Worm (Caenorhabditis elegans) whole organism, midembryonic: Measurements from ENCODE around the gene add-2.

Source experiments
- T22C8.4 ChIP-seq: fragments of 200-800 bp; sonication (Bioruptor generic); IDR thresholded peaks from 2 replicates; pipeline ENCODE4 v1.3.6; 2022; ENCODE audit warnings: missing genetic modification characterization, missing compliant biosample characterization
- cog-1 ChIP-seq: sonication (generic microtip); optimal IDR thresholded peaks from 2 replicates; lab custom pipeline; 2016; ENCODE audit warnings: missing genetic modification characterization, missing compliant biosample characterization
- flt-1 ChIP-seq: fragments of 200-800 bp; sonication (Bioruptor generic); IDR thresholded peaks from 2 replicates; pipeline ENCODE4 v1.3.6; 2022; ENCODE audit warnings: missing genetic modification characterization, missing compliant biosample characterization
- klf-2 ChIP-seq: fragments of 200-800 bp; sonication (Bioruptor generic); conservative IDR thresholded peaks from 2 replicates; pipeline ENCODE4 v1.3.6; 2022; ENCODE audit warnings: missing genetic modification reagents, missing genetic modification characterization, missing compliant biosample characterization
- med-1 ChIP-seq: sonication (generic microtip); optimal IDR thresholded peaks from 2 replicates; lab custom pipeline; 2017; ENCODE audit warnings: missing genetic modification characterization, mild to moderate bottlenecking, missing compliant biosample characterization, antibody characterized with exemption, missing genetic modification reagents; ENCODE audit not compliant: insufficient read depth
- ref-1 ChIP-seq: fragments of 200-800 bp; sonication (Bioruptor generic); conservative IDR thresholded peaks from 2 replicates; pipeline ENCODE4 v1.3.6; 2022; ENCODE audit warnings: missing genetic modification reagents, missing genetic modification characterization, missing compliant biosample characterization
- tab-1 ChIP-seq: fragments of 200-800 bp; sonication (Bioruptor generic); IDR thresholded peaks from 2 replicates; pipeline ENCODE4 v1.3.6; 2022; ENCODE audit warnings: missing genetic modification characterization, missing compliant biosample characterization
- ztf-23 ChIP-seq: fragments of 200-800 bp; sonication (Bioruptor generic); IDR thresholded peaks from 2 replicates; pipeline ENCODE4 v1.3.6; 2022; ENCODE audit warnings: missing genetic modification reagents, missing genetic modification characterization, missing compliant biosample characterization
- ztf-29 ChIP-seq: fragments of 200-800 bp; sonication (Bioruptor generic); IDR thresholded peaks from 2 replicates; pipeline ENCODE4 v1.3.6; 2022; ENCODE audit warnings: missing genetic modification reagents, missing genetic modification characterization, missing compliant biosample characterization

DNA sequence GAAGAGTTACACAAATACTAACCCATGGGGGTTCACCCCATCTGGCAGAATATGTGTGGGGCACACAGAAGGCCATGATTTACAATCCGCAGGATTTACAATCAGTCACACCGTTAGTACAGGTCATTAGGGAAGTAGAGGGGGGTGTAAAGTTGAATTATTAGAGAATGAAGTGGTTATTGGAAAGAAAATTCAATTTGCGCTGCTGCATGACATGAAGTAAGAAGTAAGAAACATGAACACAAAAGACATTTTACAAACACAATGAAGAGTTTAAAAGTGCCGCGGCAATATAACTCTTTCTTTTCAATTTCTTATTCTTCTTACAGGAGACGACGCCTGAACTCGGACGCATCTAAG lies 52.4 kb downstream of the add-2 start:
- TF ChIP-seq med-1 (GFP tag; lab: Kevin White, UChicago) (no peak), ztf-23 (no peak), tab-1 (GFP tag; lab: Robert Waterston, UW) (no peak), ztf-29 (GFP tag; lab: Robert Waterston, UW) (no peak), T22C8.4 (GFP tag; lab: Robert Waterston, UW) (no peak), ref-1 (GFP tag; lab: Robert Waterston, UW) (no peak), klf-2 (GFP tag; lab: Robert Waterston, UW) (no peak), flt-1 (no peak), cog-1 (no peak)
